Fruit fly (Drosophila melanogaster) whole organism, embryonic: ENCODE data around the gene Hs2st.

Source experiments
- Atf-2 ChIP-seq: fragments of 200-800 bp; sonication (Bioruptor generic); optimal IDR thresholded peaks from 2 replicates; lab custom pipeline; 2016; ENCODE audit warnings: missing biosample characterization, missing genetic modification characterization
- B-H1 ChIP-seq: fragments of 200-800 bp; sonication (Bioruptor generic); IDR thresholded peaks from 3 replicates; pipeline ENCODE4 v1.3.6; 2022; ENCODE audit warnings: missing biosample characterization, missing genetic modification characterization
- CG10209 ChIP-seq: fragments of 200-800 bp; sonication (Bioruptor generic); optimal IDR thresholded peaks from 3 replicates; lab custom pipeline; 2017; ENCODE audit warnings: missing biosample characterization, mild to moderate bottlenecking, missing genetic modification characterization, missing genetic modification reagents
- CG1024 ChIP-seq: fragments of 200-800 bp; sonication (Bioruptor generic); IDR thresholded peaks from 2 replicates; pipeline ENCODE4 v1.3.6; 2022; ENCODE audit warnings: missing biosample characterization, missing genetic modification characterization
- CG10654 ChIP-seq: fragments of 200-800 bp; sonication (Bioruptor generic); optimal IDR thresholded peaks from 2 replicates; lab custom pipeline; 2016; ENCODE audit warnings: missing biosample characterization, missing genetic modification characterization
- CG10979 ChIP-seq: fragments of 200-800 bp; sonication (Bioruptor generic); optimal IDR thresholded peaks from 2 replicates; lab custom pipeline; 2018; ENCODE audit warnings: missing biosample characterization, mild to moderate bottlenecking, missing genetic modification characterization, moderate library complexity
- CG12219 ChIP-seq: fragments of 200-800 bp; sonication (Bioruptor generic); optimal IDR thresholded peaks from 3 replicates; lab custom pipeline; 2018; ENCODE audit warnings: missing biosample characterization, mild to moderate bottlenecking, missing genetic modification characterization
- CG1233 ChIP-seq: fragments of 200-800 bp; sonication (Bioruptor generic); optimal IDR thresholded peaks from 4 replicates; lab custom pipeline; 2018; ENCODE audit warnings: missing biosample characterization, mild to moderate bottlenecking, missing genetic modification characterization
- CG13624 ChIP-seq: fragments of 200-800 bp; sonication (Bioruptor generic); optimal IDR thresholded peaks from 2 replicates; lab custom pipeline; 2016; ENCODE audit warnings: missing biosample characterization, missing genetic modification characterization
- CG15479 ChIP-seq: fragments of 200-800 bp; sonication (Bioruptor generic); optimal IDR thresholded peaks from 3 replicates; lab custom pipeline; 2019; ENCODE audit warnings: missing biosample characterization, mild to moderate bottlenecking, missing genetic modification characterization, moderate library complexity
- CG16779 ChIP-seq: fragments of 200-800 bp; sonication (Bioruptor generic); IDR thresholded peaks from 2 replicates; pipeline ENCODE4 v1.3.6; 2022; ENCODE audit warnings: missing biosample characterization, missing genetic modification characterization
- CG16815 ChIP-seq: fragments of 200-800 bp; sonication (Bioruptor generic); optimal IDR thresholded peaks from 3 replicates; lab custom pipeline; 2017; ENCODE audit warnings: missing biosample characterization, mild to moderate bottlenecking, missing genetic modification characterization
- CG17385 ChIP-seq: fragments of 200-800 bp; sonication (Bioruptor generic); optimal IDR thresholded peaks from 3 replicates; lab custom pipeline; 2018; ENCODE audit warnings: missing biosample characterization, mild to moderate bottlenecking, missing genetic modification characterization
- CG2120 ChIP-seq: fragments of 200-800 bp; sonication (Bioruptor generic); optimal IDR thresholded peaks from 3 replicates; lab custom pipeline; 2016; ENCODE audit warnings: missing biosample characterization, missing genetic modification characterization
- CG31365 ChIP-seq: fragments of 200-800 bp; sonication (Bioruptor generic); optimal IDR thresholded peaks from 2 replicates; lab custom pipeline; 2018; ENCODE audit warnings: missing biosample characterization, mild to moderate bottlenecking, missing genetic modification characterization
- CG33557 ChIP-seq: fragments of 200-800 bp; sonication (Bioruptor generic); optimal IDR thresholded peaks from 2 replicates; lab custom pipeline; 2019; ENCODE audit warnings: missing biosample characterization, mild to moderate bottlenecking, missing genetic modification characterization, moderate library complexity
- CG3995 ChIP-seq: fragments of 200-800 bp; sonication (Bioruptor generic); optimal IDR thresholded peaks from 3 replicates; lab custom pipeline; 2016; ENCODE audit warnings: missing biosample characterization, missing genetic modification characterization
- CG4282 ChIP-seq: fragments of 200-800 bp; sonication (Bioruptor generic); optimal IDR thresholded peaks from 2 replicates; lab custom pipeline; 2016; ENCODE audit warnings: missing biosample characterization, missing genetic modification characterization
- CG4707 ChIP-seq: fragments of 200-800 bp; sonication (Bioruptor generic); optimal IDR thresholded peaks from 2 replicates; lab custom pipeline; 2018; ENCODE audit warnings: missing biosample characterization, mild to moderate bottlenecking, missing genetic modification characterization, moderate library complexity
- CG6175 ChIP-seq: fragments of 200-800 bp; sonication (Bioruptor generic); IDR thresholded peaks from 3 replicates; pipeline ENCODE4 v1.3.6; 2022; ENCODE audit warnings: missing biosample characterization, missing genetic modification characterization
- CG6254 ChIP-seq: fragments of 200-800 bp; sonication (Bioruptor generic); optimal IDR thresholded peaks from 3 replicates; lab custom pipeline; 2017; ENCODE audit warnings: mild to moderate bottlenecking, missing biosample characterization, missing genetic modification reagents, missing genetic modification characterization
- CG7357 ChIP-seq: fragments of 200-800 bp; sonication (Bioruptor generic); IDR thresholded peaks from 3 replicates; pipeline ENCODE4 v1.3.6; 2022; ENCODE audit warnings: missing biosample characterization, missing genetic modification characterization
- CG8089 ChIP-seq: fragments of 200-800 bp; sonication (Bioruptor generic); optimal IDR thresholded peaks from 3 replicates; lab custom pipeline; 2016; ENCODE audit warnings: missing biosample characterization, missing genetic modification characterization
- CG9215 ChIP-seq: fragments of 200-800 bp; sonication (Bioruptor generic); IDR thresholded peaks from 2 replicates; pipeline ENCODE4 v1.3.6; 2022; ENCODE audit warnings: missing biosample characterization, missing genetic modification characterization
- CG9817 ChIP-seq: fragments of 200-800 bp; sonication (Bioruptor generic); optimal IDR thresholded peaks from 2 replicates; lab custom pipeline; 2018; ENCODE audit warnings: missing biosample characterization, mild to moderate bottlenecking, missing genetic modification characterization, moderate library complexity
- CG9876 ChIP-seq: fragments of 200-800 bp; sonication (Bioruptor generic); optimal IDR thresholded peaks from 2 replicates; lab custom pipeline; 2016; ENCODE audit warnings: missing biosample characterization, missing genetic modification characterization
- Chrac-16 ChIP-seq: fragments of 200-800 bp; sonication (Bioruptor generic); optimal IDR thresholded peaks from 3 replicates; lab custom pipeline; 2016; ENCODE audit warnings: missing biosample characterization, missing genetic modification characterization
- Doc3 ChIP-seq: fragments of 200-800 bp; sonication (Bioruptor generic); IDR thresholded peaks from 3 replicates; pipeline ENCODE4 v1.3.6; 2022; ENCODE audit warnings: missing biosample characterization, missing genetic modification characterization; ENCODE audit not compliant: partially characterized antibody
- Dref ChIP-seq: fragments of 200-800 bp; sonication (Bioruptor generic); IDR thresholded peaks from 2 replicates; pipeline ENCODE4 v1.3.6; 2022; ENCODE audit warnings: missing biosample characterization, missing genetic modification characterization
- ERR ChIP-seq: fragments of 200-800 bp; sonication (Bioruptor generic); optimal IDR thresholded peaks from 2 replicates; lab custom pipeline; 2016; ENCODE audit warnings: missing biosample characterization, missing genetic modification characterization
- H2.0 ChIP-seq: fragments of 200-800 bp; sonication (Bioruptor generic); IDR thresholded peaks from 2 replicates; pipeline ENCODE4 v1.3.6; 2022; ENCODE audit warnings: missing biosample characterization, missing genetic modification characterization
- Hmx ChIP-seq: fragments of 200-800 bp; sonication (Bioruptor generic); optimal IDR thresholded peaks from 2 replicates; lab custom pipeline; 2016; ENCODE audit warnings: missing biosample characterization, missing genetic modification characterization
- Mad ChIP-seq: fragments of 200-800 bp; sonication (Bioruptor generic); optimal IDR thresholded peaks from 2 replicates; lab custom pipeline; 2016; ENCODE audit warnings: missing biosample characterization, missing genetic modification characterization
- PHDP ChIP-seq: fragments of 200-800 bp; sonication (Bioruptor generic); optimal IDR thresholded peaks from 3 replicates; lab custom pipeline; 2018; ENCODE audit warnings: missing biosample characterization, mild to moderate bottlenecking, missing genetic modification characterization, moderate library complexity
- Ravus ChIP-seq: fragments of 200-800 bp; sonication (Bioruptor generic); IDR thresholded peaks from 2 replicates; pipeline ENCODE4 v1.3.6; 2022; ENCODE audit warnings: missing biosample characterization, missing genetic modification characterization
- Sox100B ChIP-seq: fragments of 200-800 bp; sonication (Bioruptor generic); optimal IDR thresholded peaks from 3 replicates; lab custom pipeline; 2018; ENCODE audit warnings: missing biosample characterization, mild to moderate bottlenecking, missing genetic modification characterization
- bowl ChIP-seq: fragments of 200-800 bp; sonication (Bioruptor generic); IDR thresholded peaks from 2 replicates; pipeline ENCODE4 v1.3.6; 2022; ENCODE audit warnings: missing biosample characterization, missing genetic modification characterization
- cad ChIP-seq: fragments of >200 bp; optimal IDR thresholded peaks from 2 replicates; lab custom pipeline; 2017; ENCODE audit warnings: missing biosample characterization, missing genetic modification characterization
- croc ChIP-seq: fragments of 200-800 bp; sonication (Bioruptor generic); conservative IDR thresholded peaks from 3 replicates; pipeline ENCODE4 v1.3.6; 2022; ENCODE audit warnings: missing biosample characterization, missing genetic modification characterization
- dmrt99B ChIP-seq: fragments of 200-800 bp; sonication (Bioruptor generic); optimal IDR thresholded peaks from 2 replicates; lab custom pipeline; 2018; ENCODE audit warnings: missing biosample characterization, mild to moderate bottlenecking, missing genetic modification characterization, moderate library complexity
- dysf ChIP-seq: fragments of 200-800 bp; sonication (Bioruptor generic); IDR thresholded peaks from 3 replicates; pipeline ENCODE4 v1.3.6; 2022; ENCODE audit warnings: missing biosample characterization, missing genetic modification characterization
- ems ChIP-seq: fragments of 200-800 bp; sonication (Bioruptor generic); optimal IDR thresholded peaks from 3 replicates; lab custom pipeline; 2016; ENCODE audit warnings: missing biosample characterization, missing genetic modification characterization
- fd3F ChIP-seq: fragments of 200-800 bp; sonication (Bioruptor generic); optimal IDR thresholded peaks from 2 replicates; lab custom pipeline; 2018; ENCODE audit warnings: missing biosample characterization, mild to moderate bottlenecking, missing genetic modification characterization, moderate library complexity
- lmd ChIP-seq: fragments of 200-800 bp; sonication (Bioruptor generic); IDR thresholded peaks from 2 replicates; pipeline ENCODE4 v1.3.6; 2022; ENCODE audit warnings: missing biosample characterization, missing genetic modification characterization
- nerfin-2 ChIP-seq: fragments of 200-800 bp; sonication (Bioruptor generic); IDR thresholded peaks from 2 replicates; pipeline ENCODE4 v1.3.6; 2022; ENCODE audit warnings: missing biosample characterization, missing genetic modification characterization; ENCODE audit not compliant: partially characterized antibody
- pfk ChIP-seq: fragments of 200-800 bp; sonication (Bioruptor generic); optimal IDR thresholded peaks from 2 replicates; lab custom pipeline; 2018; ENCODE audit warnings: missing biosample characterization, mild to moderate bottlenecking, missing genetic modification characterization, moderate library complexity
- row ChIP-seq: fragments of 200-800 bp; sonication (Bioruptor generic); IDR thresholded peaks from 3 replicates; pipeline ENCODE4 v1.3.6; 2022; ENCODE audit warnings: missing biosample characterization, missing genetic modification characterization
- sima ChIP-seq: fragments of 200-800 bp; sonication (Bioruptor generic); optimal IDR thresholded peaks from 2 replicates; lab custom pipeline; 2016; ENCODE audit warnings: missing biosample characterization, missing genetic modification characterization
- sob ChIP-seq: fragments of 200-800 bp; sonication (Bioruptor generic); IDR thresholded peaks from 2 replicates; pipeline ENCODE4 v1.3.6; 2022; ENCODE audit warnings: missing biosample characterization, missing genetic modification characterization
- wdn ChIP-seq: fragments of 200-800 bp; sonication (Bioruptor generic); IDR thresholded peaks from 2 replicates; pipeline ENCODE4 v1.3.6; 2022; ENCODE audit warnings: missing biosample characterization, missing genetic modification characterization

Hs2st gene

DNA sequence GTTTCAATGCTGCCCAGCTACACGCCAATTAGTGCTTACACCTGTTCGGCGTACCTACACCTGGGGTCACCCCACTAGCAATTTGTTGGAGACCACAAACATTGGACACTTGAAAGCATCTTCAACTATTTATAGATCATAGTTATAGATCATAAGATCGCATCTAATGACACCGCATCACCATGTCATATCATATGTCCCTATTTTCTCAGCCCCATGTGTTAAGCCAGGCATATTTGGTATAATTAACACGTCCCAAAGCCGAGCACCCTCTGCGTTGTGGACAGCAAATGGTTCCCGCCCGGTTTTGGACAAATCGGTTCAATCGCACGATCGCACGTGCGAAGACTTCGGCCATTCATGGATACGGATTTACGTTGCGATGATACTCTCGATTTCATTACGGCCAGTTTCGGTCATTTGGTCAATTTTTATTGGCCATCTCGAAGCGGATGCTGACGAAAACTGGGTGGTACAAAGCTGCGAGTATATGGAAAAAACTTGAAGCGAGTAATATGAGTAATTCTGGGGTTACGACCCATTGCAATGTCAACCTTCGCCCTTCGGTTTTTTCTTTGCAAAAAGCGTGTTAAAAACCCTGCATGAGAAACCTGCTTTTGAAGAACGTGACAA is 4.8 kb downstream of the Hs2st start (continued):
- TF ChIP-seq PHDP, result peak; percentile 81
- no peak for TF ChIP-seq Doc3
- TF ChIP-seq CG10209, result peak; percentile 73
- TF ChIP-seq CG9817 (tag; lab: Kevin White, UChicago), result peak; percentile 62
- peak; percentile 63 for TF ChIP-seq CG10654 (GFP tag; lab: Kevin White, UChicago)
- peak; percentile 86 for TF ChIP-seq CG12219 (GFP tag; lab: Kevin White, UChicago)
- TF ChIP-seq CG6175 (GFP tag; lab: Robert Waterston, UW), result no peak
- peak; percentile 74 for TF ChIP-seq Mad
- no peak for TF ChIP-seq cad (GFP tag; lab: Kevin White, UChicago)
- peak; percentile 7 for TF ChIP-seq CG3995
- TF ChIP-seq wdn (GFP tag; lab: Robert Waterston, UW), result peak; percentile 86
- TF ChIP-seq Ravus (GFP tag; lab: Robert Waterston, UW), result 0 out of 2 replicates have a peak, but pooled peaks have one; percentile 8
- peak; percentile 52; the same call in 1 of the 2 replicates for TF ChIP-seq bowl (GFP tag; lab: Robert Waterston, UW)
- peak; percentile 84 for TF ChIP-seq row (GFP tag; lab: Robert Waterston, UW)
- TF ChIP-seq fd3F (GFP tag; lab: Kevin White, UChicago), result peak; percentile 88
- no peak for TF ChIP-seq CG15479 (GFP tag; lab: Kevin White, UChicago)
- TF ChIP-seq croc (GFP tag; lab: Robert Waterston, UW), result peak; percentile 45; the same call in 2 of the 3 replicates
- peak; percentile 60 for TF ChIP-seq Chrac-16 (GFP tag; lab: Kevin White, UChicago)
- TF ChIP-seq Atf-2 (GFP tag; lab: Kevin White, UChicago), result peak; percentile 44
- TF ChIP-seq H2.0 (GFP tag; lab: Robert Waterston, UW), result peak; percentile 91
- TF ChIP-seq dysf, result peak; percentile 84
- TF ChIP-seq CG4282 (GFP tag; lab: Kevin White, UChicago), result no peak
- peak; percentile 65 for TF ChIP-seq Sox100B (GFP tag; lab: Kevin White, UChicago)
- TF ChIP-seq sob (GFP tag; lab: Robert Waterston, UW), result peak; percentile 64
- TF ChIP-seq CG9215 (GFP tag; lab: Robert Waterston, UW), result peak; percentile 56
- TF ChIP-seq nerfin-2, result no peak
- no peak for TF ChIP-seq Hmx (GFP tag; lab: Kevin White, UChicago)
- peak; percentile 43; the same call in 2 of the 3 replicates for TF ChIP-seq B-H1 (GFP tag; lab: Robert Waterston, UW)
- TF ChIP-seq CG1024 (GFP tag; lab: Robert Waterston, UW), result peak; percentile 83
- peak; percentile 46 for TF ChIP-seq CG6254 (GFP tag; lab: Kevin White, UChicago)
- peak; percentile 80 for TF ChIP-seq CG13624 (GFP tag; lab: Kevin White, UChicago)
- TF ChIP-seq Dref (GFP tag; lab: Robert Waterston, UW), result no peak
- peak; percentile 73 for TF ChIP-seq CG10979
- TF ChIP-seq CG2120 (GFP tag; lab: Kevin White, UChicago), result peak; percentile 75
- peak; percentile 92 for TF ChIP-seq dmrt99B
- peak; percentile 45; the same call in 1 of the 3 replicates for TF ChIP-seq CG7357 (GFP tag; lab: Robert Waterston, UW)
- TF ChIP-seq CG1233 (GFP tag; lab: Kevin White, UChicago), result peak; percentile 45
- TF ChIP-seq CG31365, result peak; percentile 63
- TF ChIP-seq CG4707 (GFP tag; lab: Kevin White, UChicago), result peak; percentile 89
- peak; percentile 59 for TF ChIP-seq CG9876 (GFP tag; lab: Kevin White, UChicago)
- TF ChIP-seq pfk, result no peak
- TF ChIP-seq CG16815, result peak; percentile 46
- no peak for TF ChIP-seq sima (GFP tag; lab: Kevin White, UChicago)
- peak; percentile 45 for TF ChIP-seq CG33557 (GFP tag; lab: Kevin White, UChicago)
- TF ChIP-seq ERR (GFP tag; lab: Kevin White, UChicago), result peak; percentile 14
- TF ChIP-seq ems, result peak; percentile 49
- TF ChIP-seq CG8089 (GFP tag; lab: Kevin White, UChicago), result peak; percentile 54
- peak; percentile 65; the same call in 1 of the 2 replicates for TF ChIP-seq CG16779 (GFP tag; lab: Robert Waterston, UW)
- TF ChIP-seq CG17385, result peak; percentile 67
- TF ChIP-seq lmd (GFP tag; lab: Robert Waterston, UW), result peak; percentile 82
